Fruit fly (Drosophila melanogaster): ENCODE results near the gene CG9123.

The CG9123 gene

DNA sequence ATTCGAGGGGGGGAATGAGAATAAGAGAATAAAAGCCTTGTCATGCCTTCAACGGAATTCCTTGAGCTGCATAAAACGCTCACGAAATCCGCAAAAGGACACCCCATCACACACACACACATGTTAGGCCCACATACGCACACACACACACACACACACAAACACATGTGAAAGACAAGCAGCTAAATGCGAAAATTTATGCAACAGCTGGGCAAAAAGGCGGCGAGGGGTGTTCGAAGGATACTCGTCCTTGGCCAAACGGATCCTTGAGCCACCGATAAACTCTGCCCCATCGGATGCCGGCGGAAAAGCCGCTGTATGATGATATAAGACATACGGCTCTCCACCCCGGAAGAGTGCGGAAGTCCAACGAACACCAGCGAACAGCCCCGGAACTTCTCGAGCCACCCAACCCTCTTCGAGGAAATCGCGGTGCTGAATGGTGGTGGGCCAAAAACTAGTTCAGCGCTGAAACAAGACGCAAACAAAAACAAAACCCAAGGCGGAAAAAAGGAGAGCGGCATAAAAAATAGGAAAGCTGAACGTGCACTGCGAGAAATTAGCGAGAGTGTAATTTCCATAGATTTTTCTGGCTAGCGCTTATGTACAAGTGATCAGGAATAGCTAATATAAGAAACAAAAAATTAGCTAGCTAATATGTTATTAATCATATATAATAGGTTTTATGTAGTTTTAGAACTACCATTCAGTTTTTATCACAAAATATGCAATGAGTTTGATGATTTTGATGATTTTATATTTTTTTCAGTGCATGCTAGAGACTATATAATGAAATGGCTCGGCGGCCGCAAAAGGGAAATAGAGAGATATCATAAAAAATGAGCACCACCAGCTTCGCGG, 41.8 kb upstream of the CG9123 start (continued):
- TF ChIP-seq cg (GFP tag; optimal IDR thresholded peaks at IDR 0.05) (peak; percentile 17), Meics (GFP tag; optimal IDR thresholded peaks at IDR 0.05) (peak; percentile 72), bowl (GFP tag; IDR thresholded peaks at IDR 0.05) (no peak), CG1603 (tag; optimal IDR thresholded peaks at IDR 0.05) (no peak), CG10959 (GFP tag; IDR thresholded peaks at IDR 0.05) (no peak), CG2202 (tag; optimal IDR thresholded peaks at IDR 0.05) (no peak), Adf1 (GFP tag; IDR thresholded peaks at IDR 0.05) (no peak), Side (GFP tag; optimal IDR thresholded peaks at IDR 0.05) (no peak), CG10654 (GFP tag; optimal IDR thresholded peaks at IDR 0.05) (no peak), CG10267 (tag; optimal IDR thresholded peaks at IDR 0.05) (peak; percentile 49), otp (GFP tag; IDR thresholded peaks at IDR 0.05) (no peak), ham (GFP tag; IDR thresholded peaks at IDR 0.05) (no peak), CG9437 (GFP tag; optimal IDR thresholded peaks at IDR 0.05) (peak; percentile 20), CG12942 (GFP tag; optimal IDR thresholded peaks at IDR 0.05) (no peak), CG13287 (GFP tag; IDR thresholded peaks at IDR 0.05; ENCODE audit: partially characterized antibody) (no peak), Bteb2 (GFP tag; optimal IDR thresholded peaks at IDR 0.05) (no peak), HmgZ (tag; optimal IDR thresholded peaks at IDR 0.05) (peak; percentile 17), sisA (GFP tag; IDR thresholded peaks at IDR 0.05) (0 out of 2 replicates have a peak, but pooled peaks have one; percentile 18), Hsf (GFP tag; optimal IDR thresholded peaks at IDR 0.05) (peak; percentile 31), danr (GFP tag; IDR thresholded peaks at IDR 0.05) (no peak), tio (GFP tag; optimal IDR thresholded peaks at IDR 0.05) (peak; percentile 42), CG2678 (tag; optimal IDR thresholded peaks at IDR 0.05) (peak; percentile 77), chinmo (GFP tag; IDR thresholded peaks at IDR 0.05; ENCODE audit: partially characterized antibody) (no peak), lab (GFP tag; optimal IDR thresholded peaks at IDR 0.05) (peak; percentile 71), CkIIα-i1 (GFP tag; IDR thresholded peaks at IDR 0.05) (no peak), sob (GFP tag; IDR thresholded peaks at IDR 0.05) (peak; percentile 46), Sox100B (GFP tag; optimal IDR thresholded peaks at IDR 0.05) (peak; percentile 57), gfzf (GFP tag; optimal IDR thresholded peaks at IDR 0.05) (no peak), CG3847 (GFP tag; IDR thresholded peaks at IDR 0.05) (no peak), CG15696 (tag; optimal IDR thresholded peaks at IDR 0.05) (no peak), NfI (GFP tag; optimal IDR thresholded peaks at IDR 0.05) (peak; percentile 32), psq (GFP tag; optimal IDR thresholded peaks at IDR 0.05) (no peak), Chrac-16 (GFP tag; optimal IDR thresholded peaks at IDR 0.05) (no peak), CG10321 (GFP tag; IDR thresholded peaks at IDR 0.05) (no peak), CG43689 (GFP tag; IDR thresholded peaks at IDR 0.05) (no peak), CG10565 (GFP tag; optimal IDR thresholded peaks at IDR 0.05) (no peak), Hr51 (GFP tag; optimal IDR thresholded peaks at IDR 0.05) (peak; percentile 26 to 64), CG10147 (GFP tag; optimal IDR thresholded peaks at IDR 0.05) (peak; percentile 6), CG16815 (GFP tag; optimal IDR thresholded peaks at IDR 0.05) (peak; percentile 5), CG16813 (GFP tag; IDR thresholded peaks at IDR 0.05; ENCODE audit: partially characterized antibody) (no peak), kni (GFP tag; optimal IDR thresholded peaks at IDR 0.05) (peak; percentile 43), CG2889 (GFP tag; IDR thresholded peaks at IDR 0.05) (no peak), Sox102F (GFP tag; optimal IDR thresholded peaks at IDR 0.05) (peak; percentile 61), CG15601 (tag; optimal IDR thresholded peaks at IDR 0.05) (peak; percentile 34), HLH4C (GFP tag; IDR thresholded peaks at IDR 0.05; ENCODE audit: partially characterized antibody) (no peak), Six4 (GFP tag; optimal IDR thresholded peaks at IDR 0.05) (no peak), toy (GFP tag; IDR thresholded peaks at IDR 0.05) (no peak), CG17912 (GFP tag; optimal IDR thresholded peaks at IDR 0.05) (no peak), lilli (GFP tag; optimal IDR thresholded peaks at IDR 0.05) (peak; percentile 20)

Data from whole organism, embryonic.